Worm (Caenorhabditis elegans) whole organism, L3 larva: Measurements from ENCODE around the gene rpc-2.
A peak's percentile ranks its signal among the peaks of the same experiment; 100 is the strongest.

Experiments used
- R02D3.7 ChIP-seq: fragments of 150-350 bp; optimal IDR thresholded peaks from 2 replicates; lab custom pipeline; 2014; ENCODE audit warnings: missing biosample characterization, missing genetic modification characterization
- ZK546.5 ChIP-seq: sonication (generic microtip); optimal IDR thresholded peaks from 2 replicates; lab custom pipeline; 2017; ENCODE audit warnings: missing biosample characterization, missing genetic modification characterization
- aly-2 ChIP-seq: fragments of 150-350 bp; optimal IDR thresholded peaks from 2 replicates; lab custom pipeline; 2014; ENCODE audit warnings: missing biosample characterization, missing genetic modification characterization
- ceh-16 ChIP-seq: sonication (generic microtip); optimal IDR thresholded peaks from 2 replicates; lab custom pipeline; 2017; ENCODE audit warnings: missing biosample characterization, missing genetic modification characterization
- ceh-28 ChIP-seq: fragments of 150-350 bp; optimal IDR thresholded peaks from 2 replicates; lab custom pipeline; 2014; ENCODE audit warnings: missing biosample characterization, missing genetic modification reagents, missing genetic modification characterization
- ceh-82 ChIP-seq: fragments of 150-350 bp; optimal IDR thresholded peaks from 2 replicates; lab custom pipeline; 2014; ENCODE audit warnings: missing biosample characterization, missing genetic modification characterization
- ceh-9 ChIP-seq: sonication (generic microtip); optimal IDR thresholded peaks from 2 replicates; lab custom pipeline; 2018; ENCODE audit warnings: missing biosample characterization, missing genetic modification characterization
- daf-12 ChIP-seq: fragments of 150-350 bp; optimal IDR thresholded peaks from 2 replicates; lab custom pipeline; 2014; ENCODE audit warnings: missing biosample characterization, missing genetic modification reagents, missing genetic modification characterization
- egl-27 ChIP-seq: sonication (generic microtip); optimal IDR thresholded peaks from 4 replicates; lab custom pipeline; 2017; ENCODE audit warnings: missing biosample characterization, missing genetic modification reagents, missing genetic modification characterization
- egl-5 ChIP-seq: fragments of 150-350 bp; optimal IDR thresholded peaks from 2 replicates; lab custom pipeline; 2017; ENCODE audit warnings: missing biosample characterization, missing genetic modification reagents, missing genetic modification characterization, inconsistent platforms
- elt-1 ChIP-seq: fragments of 150-350 bp; optimal IDR thresholded peaks from 2 replicates; lab custom pipeline; 2014; ENCODE audit warnings: missing biosample characterization, missing genetic modification characterization
- elt-2 ChIP-seq: sonication (generic microtip); optimal IDR thresholded peaks from 2 replicates; lab custom pipeline; 2016; ENCODE audit warnings: missing genetic modification reagents, mild to moderate bottlenecking, missing genetic modification characterization, missing compliant biosample characterization
- elt-3 ChIP-seq, 3 experiments: fragments of 150-350 bp in 1 of 3; sonication (generic microtip) in 2 of 3; optimal IDR thresholded peaks; 2 replicates in 2 of 3; 4 replicates in 1 of 3; lab custom pipeline; 2014 to 2017; ENCODE audit warnings: missing biosample characterization in 3 of 3, missing genetic modification characterization in 3 of 3
- eor-1 ChIP-seq, 2 experiments: fragments of 150-350 bp; optimal IDR thresholded peaks; 2 replicates each; lab custom pipeline; 2014 to 2018; ENCODE audit warnings: missing biosample characterization in 2 of 2, missing genetic modification characterization in 2 of 2
- fkh-10 ChIP-seq: sonication (generic microtip); optimal IDR thresholded peaks from 2 replicates; lab custom pipeline; 2017; ENCODE audit warnings: missing biosample characterization, missing genetic modification reagents, missing genetic modification characterization
- fkh-2 ChIP-seq: fragments of 150-350 bp; optimal IDR thresholded peaks from 2 replicates; lab custom pipeline; 2014; ENCODE audit warnings: missing biosample characterization, missing genetic modification reagents, missing genetic modification characterization
- hmg-11 ChIP-seq: sonication (generic microtip); optimal IDR thresholded peaks from 2 replicates; lab custom pipeline; 2016; ENCODE audit warnings: missing genetic modification characterization, missing compliant biosample characterization
- jun-1 ChIP-seq: fragments of 150-350 bp; optimal IDR thresholded peaks from 2 replicates; lab custom pipeline; 2014; ENCODE audit warnings: missing biosample characterization, missing genetic modification reagents, missing genetic modification characterization
- lin-15B ChIP-seq: fragments of 150-350 bp; optimal IDR thresholded peaks from 2 replicates; lab custom pipeline; 2014; ENCODE audit warnings: missing biosample characterization, missing genetic modification characterization
- lin-39 ChIP-seq: fragments of 150-350 bp; optimal IDR thresholded peaks from 2 replicates; lab custom pipeline; 2018; ENCODE audit warnings: missing biosample characterization, missing genetic modification reagents, missing genetic modification characterization
- mdl-1 ChIP-seq: fragments of 150-350 bp; optimal IDR thresholded peaks from 2 replicates; lab custom pipeline; 2014; ENCODE audit warnings: missing biosample characterization, missing genetic modification characterization
- nfya-1 ChIP-seq: sonication (generic microtip); optimal IDR thresholded peaks from 2 replicates; lab custom pipeline; 2017; ENCODE audit warnings: missing genetic modification characterization, mild to moderate bottlenecking, missing compliant biosample characterization, antibody characterized with exemption, moderate library complexity; ENCODE audit not compliant: insufficient read depth
- nhr-11 ChIP-seq: fragments of 150-350 bp; optimal IDR thresholded peaks from 2 replicates; lab custom pipeline; 2014; ENCODE audit warnings: missing biosample characterization, missing genetic modification characterization
- nhr-12 ChIP-seq: fragments of 150-350 bp; optimal IDR thresholded peaks from 2 replicates; lab custom pipeline; 2014; ENCODE audit warnings: missing biosample characterization, missing genetic modification characterization
- nhr-23 ChIP-seq: fragments of 150-350 bp; optimal IDR thresholded peaks from 2 replicates; lab custom pipeline; 2014; ENCODE audit warnings: missing biosample characterization, missing genetic modification reagents, missing genetic modification characterization
- nhr-237 ChIP-seq: fragments of 150-350 bp; optimal IDR thresholded peaks from 2 replicates; lab custom pipeline; 2014; ENCODE audit warnings: missing biosample characterization, missing genetic modification characterization
- nhr-25 ChIP-seq: sonication (generic microtip); optimal IDR thresholded peaks from 2 replicates; lab custom pipeline; 2017; ENCODE audit warnings: missing biosample characterization, missing genetic modification characterization
- nhr-43 ChIP-seq: sonication (generic microtip); optimal IDR thresholded peaks from 2 replicates; lab custom pipeline; 2016; ENCODE audit warnings: mild to moderate bottlenecking, missing genetic modification characterization, missing compliant biosample characterization; ENCODE audit not compliant: poor library complexity, severe bottlenecking
- nhr-67 ChIP-seq: fragments of 150-350 bp; optimal IDR thresholded peaks from 2 replicates; lab custom pipeline; 2014; ENCODE audit warnings: missing biosample characterization, missing genetic modification characterization
- nhr-77 ChIP-seq: fragments of 150-350 bp; optimal IDR thresholded peaks from 2 replicates; lab custom pipeline; 2014; ENCODE audit warnings: missing biosample characterization, missing genetic modification characterization
- pha-4 ChIP-seq: fragments of 150-350 bp; optimal IDR thresholded peaks from 2 replicates; lab custom pipeline; 2014; ENCODE audit warnings: missing biosample characterization, missing genetic modification reagents, missing genetic modification characterization
- pqm-1 ChIP-seq: fragments of 150-350 bp; optimal IDR thresholded peaks from 2 replicates; lab custom pipeline; 2017; ENCODE audit warnings: missing biosample characterization, missing genetic modification characterization, inconsistent platforms
- sea-2 ChIP-seq: fragments of 150-350 bp; sonication (generic microtip); optimal IDR thresholded peaks from 4 replicates; lab custom pipeline; 2014; ENCODE audit warnings: missing biosample characterization, missing genetic modification reagents, missing genetic modification characterization
- snpc-4 ChIP-seq: fragments of 150-350 bp; optimal IDR thresholded peaks from 2 replicates; lab custom pipeline; 2014; ENCODE audit warnings: missing biosample characterization, missing genetic modification characterization
- unc-39 ChIP-seq: sonication (generic microtip); optimal IDR thresholded peaks from 4 replicates; lab custom pipeline; 2017; ENCODE audit warnings: missing biosample characterization, missing genetic modification characterization
- unc-62 ChIP-seq: fragments of 150-350 bp; sonication (generic microtip); optimal IDR thresholded peaks from 4 replicates; lab custom pipeline; 2014; ENCODE audit warnings: missing biosample characterization, missing genetic modification reagents, missing genetic modification characterization
- zag-1 ChIP-seq: fragments of 150-350 bp; optimal IDR thresholded peaks from 2 replicates; lab custom pipeline; 2014; ENCODE audit warnings: missing biosample characterization, missing genetic modification characterization
- ztf-11 ChIP-seq: fragments of 150-350 bp; optimal IDR thresholded peaks from 2 replicates; lab custom pipeline; 2014; ENCODE audit warnings: missing biosample characterization, missing genetic modification characterization
- ztf-4 ChIP-seq: fragments of 150-350 bp; optimal IDR thresholded peaks from 2 replicates; lab custom pipeline; 2014; ENCODE audit warnings: missing biosample characterization, missing genetic modification characterization

Gene rpc-2

DNA sequence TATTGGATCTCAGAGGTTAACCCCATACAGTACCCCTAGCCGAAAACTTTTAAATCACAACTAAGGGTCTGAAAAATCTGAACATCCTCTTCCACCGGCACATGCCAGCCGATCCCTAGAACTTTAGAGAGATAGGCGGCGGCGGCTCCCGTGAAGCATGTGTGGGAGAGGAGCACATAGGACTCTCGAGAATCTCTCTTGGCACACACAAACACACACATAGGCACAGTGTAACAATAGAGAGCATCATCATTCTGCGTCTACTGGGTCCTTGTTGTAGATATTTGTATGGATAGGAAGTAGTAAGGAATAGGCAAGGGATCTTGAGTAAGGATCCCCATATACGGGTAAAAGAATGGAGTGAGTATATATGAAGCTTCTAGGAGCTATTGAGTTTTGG is 8.5 kb downstream of the rpc-2 start:
- TF ChIP-seq ztf-11 (tag; lab: Kevin White, UChicago) (no peak), lin-15B (tag; lab: Kevin White, UChicago) (no peak), unc-62 (GFP tag; lab: Kevin White, UChicago) (no peak), nhr-12 (no peak), nhr-43 (no peak), egl-5 (tag; lab: Kevin White, UChicago) (no peak), ceh-9 (tag; lab: Kevin White, UChicago) (no peak), snpc-4 (tag; lab: Kevin White, UChicago) (no peak), ceh-16 (tag; lab: Kevin White, UChicago) (no peak), hmg-11 (no peak), daf-12 (tag; lab: Kevin White, UChicago) (no peak)

DNA sequence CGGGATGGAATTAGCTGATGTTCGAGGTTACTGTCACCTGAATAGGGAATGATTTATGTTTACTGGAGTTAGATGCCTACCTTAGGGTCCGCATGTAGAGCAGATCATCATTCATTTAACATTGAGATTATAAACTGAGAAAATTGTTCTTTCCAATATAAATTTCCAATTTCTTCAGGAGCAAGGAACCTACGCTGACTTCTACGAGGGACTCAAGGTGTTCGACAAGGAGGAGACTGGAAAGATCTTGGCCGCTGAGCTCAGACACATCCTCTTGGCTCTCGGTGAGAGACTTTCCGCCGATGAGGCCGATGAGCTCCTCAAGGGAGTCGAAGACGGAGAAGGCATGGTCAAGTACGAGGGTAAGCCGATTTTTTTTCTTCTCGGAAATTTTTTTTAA is 9.3 kb downstream of the rpc-2 start:
- no peak for TF ChIP-seq lin-39 (tag; lab: Kevin White, UChicago)
- TF ChIP-seq R02D3.7 (tag; lab: Kevin White, UChicago), result no peak
- TF ChIP-seq pha-4 (tag; lab: Kevin White, UChicago), result no peak
- no peak for TF ChIP-seq lin-15B (tag; lab: Kevin White, UChicago)
- no peak for TF ChIP-seq ztf-11 (tag; lab: Kevin White, UChicago)
- no peak for TF ChIP-seq nhr-43
- TF ChIP-seq nhr-67 (tag; lab: Kevin White, UChicago), result no peak
- TF ChIP-seq ceh-16 (tag; lab: Kevin White, UChicago), result no peak
- TF ChIP-seq nhr-11 (tag; lab: Kevin White, UChicago), result no peak
- no peak for TF ChIP-seq elt-3 (tag; optimal IDR thresholded peaks at IDR 0.05; lab: Kevin White, UChicago)
- no peak for TF ChIP-seq fkh-2
- no peak for TF ChIP-seq hmg-11
- TF ChIP-seq elt-1 (tag; lab: Kevin White, UChicago), result no peak
- no peak for TF ChIP-seq nhr-23
- TF ChIP-seq egl-27 (tag; lab: Kevin White, UChicago), result no peak
- no peak for TF ChIP-seq egl-5 (tag; lab: Kevin White, UChicago)
- no peak for TF ChIP-seq nhr-237
- no peak for TF ChIP-seq unc-62 (GFP tag; lab: Kevin White, UChicago)

DNA sequence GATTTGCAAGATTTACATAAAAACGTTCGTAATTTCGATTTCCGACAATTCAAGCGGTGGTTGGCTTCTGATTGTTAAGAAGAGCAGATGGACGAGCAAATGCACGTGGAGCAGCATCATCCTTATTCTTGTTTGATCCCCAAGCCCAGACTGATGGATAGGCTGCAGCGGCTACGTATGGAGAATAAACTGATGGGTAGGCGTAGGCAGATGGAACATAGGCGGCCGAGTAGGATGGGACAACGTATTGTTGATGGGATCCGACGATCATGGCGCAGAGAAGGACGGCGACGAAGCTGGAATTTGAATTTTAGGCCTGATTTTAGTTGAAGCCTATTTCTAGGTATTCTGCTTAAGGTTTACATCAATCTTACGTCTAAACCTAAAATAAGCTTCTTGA is 11.1 kb downstream of the rpc-2 start:
- no peak for TF ChIP-seq hmg-11
- no peak for TF ChIP-seq pqm-1 (tag; lab: Kevin White, UChicago)
- no peak for TF ChIP-seq nhr-43
- TF ChIP-seq ceh-82 (tag; lab: Kevin White, UChicago), result no peak
- TF ChIP-seq ceh-28, result no peak
- TF ChIP-seq fkh-10 (GFP tag; lab: Kevin White, UChicago), result no peak
- TF ChIP-seq lin-39 (tag; lab: Kevin White, UChicago), result no peak
- TF ChIP-seq pha-4 (tag; lab: Kevin White, UChicago), result no peak

DNA sequence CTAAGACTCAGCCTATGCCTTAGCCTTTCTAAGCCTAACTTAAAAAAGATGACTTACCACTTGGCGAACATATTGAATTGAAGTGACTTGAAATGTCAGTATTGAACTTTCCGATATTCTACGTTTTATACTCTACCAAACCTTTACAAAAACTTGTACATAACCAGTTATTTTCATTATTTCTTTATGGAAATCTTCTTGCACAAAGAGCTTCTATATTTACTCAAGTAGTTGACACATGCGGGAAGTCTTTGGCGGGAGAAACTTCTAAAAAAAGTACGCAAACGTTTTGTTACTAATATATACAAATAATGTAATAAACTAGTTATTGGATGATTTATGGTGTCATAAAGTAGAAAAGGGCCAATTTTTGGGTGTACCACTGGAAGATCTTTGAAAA is 11.5 kb downstream of the rpc-2 start, which contains the start of gene nspb-12:
Gene nspb-12, minus strand, starts transcription at position 101 of the 400 bp plus-strand sequence.
- TF ChIP-seq ceh-9 (tag; lab: Kevin White, UChicago) (no peak), nfya-1 (tag; lab: Kevin White, UChicago) (no peak), elt-1 (tag; lab: Kevin White, UChicago) (no peak), ceh-16 (tag; lab: Kevin White, UChicago) (no peak), nhr-12 (no peak), lin-15B (tag; lab: Kevin White, UChicago) (no peak), elt-3 (tag; optimal IDR thresholded peaks at IDR 0.05; lab: Kevin White, UChicago) (no peak), hmg-11 (no peak), mdl-1 (tag; lab: Kevin White, UChicago) (no peak), nhr-77 (tag; lab: Kevin White, UChicago) (no peak)

- no peak for TF ChIP-seq elt-2 (tag; lab: Kevin White, UChicago)
- TF ChIP-seq sea-2 (GFP tag; lab: Kevin White, UChicago), result no peak
- TF ChIP-seq zag-1 (tag; lab: Kevin White, UChicago), result no peak
- no peak for TF ChIP-seq aly-2 (tag; lab: Kevin White, UChicago)
- TF ChIP-seq fkh-10 (GFP tag; lab: Kevin White, UChicago), result no peak
- TF ChIP-seq nfya-1 (tag; lab: Kevin White, UChicago), result peak; percentile 10
- no peak for TF ChIP-seq unc-39 (tag; lab: Kevin White, UChicago)
- TF ChIP-seq daf-12 (tag; lab: Kevin White, UChicago), result no peak
- no peak for TF ChIP-seq jun-1
- no peak for TF ChIP-seq elt-1 (tag; lab: Kevin White, UChicago)
- TF ChIP-seq eor-1 (tag; optimal IDR thresholded peaks at IDR 0.05; lab: Kevin White, UChicago), result no peak
- TF ChIP-seq lin-39 (tag; lab: Kevin White, UChicago), result peak; percentile 36
- TF ChIP-seq nhr-25 (tag; lab: Kevin White, UChicago), result no peak
- no peak for TF ChIP-seq snpc-4 (tag; lab: Kevin White, UChicago)
- TF ChIP-seq ZK546.5 (tag; lab: Kevin White, UChicago), result no peak
- no peak for TF ChIP-seq ztf-4 (tag; lab: Kevin White, UChicago)
Measured at ce11 chrIII:5570814-5571443, 13.8 kb downstream of the rpc-2 start.
